Fruit fly (Drosophila melanogaster) S2 (cell line): ENCODE results near the gene enc.

Source experiments
- CG8478 ChIP-seq: fragments of >200 bp; optimal IDR thresholded peaks from 2 replicates; lab custom pipeline; 2018
- CTCF ChIP-seq, 2 experiments: fragments of >200 bp; optimal IDR thresholded peaks; 2 replicates each; lab custom pipeline; 2018

dm6 chr3L:3855194-3855980 lies 36.9 kb downstream of the enc start:
- TF ChIP-seq CTCF (optimal IDR thresholded peaks at IDR 0.05; lab: Kevin White, UChicago) (no peak), CG8478 (no peak)
